Worm (Caenorhabditis elegans): ENCODE results near the gene casy-1.

- no peak for TF ChIP-seq unc-130 (GFP tag; optimal IDR thresholded peaks at IDR 0.05)
- TF ChIP-seq nhr-102 (tag; optimal IDR thresholded peaks at IDR 0.05): no peak
- TF ChIP-seq fos-1 (tag; optimal IDR thresholded peaks at IDR 0.05): no peak
- no peak for TF ChIP-seq pha-4 (GFP tag; IDR thresholded peaks at IDR 0.05)
- TF ChIP-seq pha-4 (tag; optimal IDR thresholded peaks at IDR 0.05): no peak
- TF ChIP-seq aly-2 (tag; optimal IDR thresholded peaks at IDR 0.05): no peak
These were observed 7.8 kb downstream of the casy-1 start for ce11 chrII:5948681-5949080.

Measured in whole organism, L4 larva.